Worm (Caenorhabditis elegans) whole organism, L2 larva: ENCODE measurements around the gene hrg-4.
A peak's percentile ranks its signal among the peaks of the same experiment; 100 is the strongest.

ENCODE experiments used
- C34F6.9 ChIP-seq: fragments of 150-350 bp; optimal IDR thresholded peaks from 2 replicates; lab custom pipeline; 2014; ENCODE audit warnings: missing biosample characterization, missing genetic modification characterization
- F13H6.1 ChIP-seq: sonication (generic microtip); optimal IDR thresholded peaks from 2 replicates; lab custom pipeline; 2016; ENCODE audit warnings: missing genetic modification characterization, missing compliant biosample characterization
- Y55F3AM.14 ChIP-seq: fragments of 200-800 bp; sonication (Bioruptor generic); optimal IDR thresholded peaks from 2 replicates; lab custom pipeline; 2018; ENCODE audit warnings: mild to moderate bottlenecking, missing genetic modification characterization, missing compliant biosample characterization
- ZK546.5 ChIP-seq: sonication (generic microtip); optimal IDR thresholded peaks from 2 replicates; lab custom pipeline; 2017; ENCODE audit warnings: missing biosample characterization, missing genetic modification characterization
- alr-1 ChIP-seq: fragments of 150-350 bp; optimal IDR thresholded peaks from 2 replicates; lab custom pipeline; 2014; ENCODE audit warnings: missing biosample characterization, missing genetic modification characterization
- aly-2 ChIP-seq: fragments of 150-350 bp; optimal IDR thresholded peaks from 2 replicates; lab custom pipeline; 2014; ENCODE audit warnings: missing biosample characterization, missing genetic modification characterization
- ama-1 ChIP-seq: fragments of 150-350 bp; optimal IDR thresholded peaks from 2 replicates; lab custom pipeline; 2018; ENCODE audit warnings: inconsistent platforms
- ceh-16 ChIP-seq: fragments of 150-350 bp; optimal IDR thresholded peaks from 2 replicates; lab custom pipeline; 2014; ENCODE audit warnings: missing biosample characterization, missing genetic modification characterization
- ceh-82 ChIP-seq: fragments of 150-350 bp; optimal IDR thresholded peaks from 2 replicates; lab custom pipeline; 2014; ENCODE audit warnings: missing biosample characterization, missing genetic modification characterization
- crh-2 ChIP-seq: sonication (generic microtip); optimal IDR thresholded peaks from 2 replicates; lab custom pipeline; 2017; ENCODE audit warnings: missing biosample characterization, missing genetic modification characterization
- dmd-4 ChIP-seq: sonication (generic microtip); optimal IDR thresholded peaks from 2 replicates; lab custom pipeline; 2017; ENCODE audit warnings: missing biosample characterization, missing genetic modification characterization
- egl-27 ChIP-seq: sonication (generic microtip); optimal IDR thresholded peaks from 3 replicates; lab custom pipeline; 2017; ENCODE audit warnings: missing biosample characterization, missing genetic modification reagents, missing genetic modification characterization
- elt-1 ChIP-seq: fragments of 150-350 bp; optimal IDR thresholded peaks from 2 replicates; lab custom pipeline; 2014; ENCODE audit warnings: missing biosample characterization, missing genetic modification characterization
- fos-1 ChIP-seq: fragments of 150-350 bp; optimal IDR thresholded peaks from 2 replicates; lab custom pipeline; 2014; ENCODE audit warnings: missing biosample characterization, missing genetic modification characterization
- lin-11 ChIP-seq: fragments of 150-350 bp; sonication (generic microtip); optimal IDR thresholded peaks from 2 replicates; lab custom pipeline; 2014; ENCODE audit warnings: missing biosample characterization, missing genetic modification characterization, inconsistent platforms, mixed read lengths
- lsy-2 ChIP-seq, 2 experiments: fragments of 150-350 bp in 1 of 2; sonication (generic microtip) in 1 of 2; optimal IDR thresholded peaks; 2 replicates each; lab custom pipeline; 2014 to 2017; ENCODE audit warnings: missing biosample characterization in 2 of 2, missing genetic modification characterization in 2 of 2
- mbf-1 ChIP-seq: sonication (generic microtip); optimal IDR thresholded peaks from 2 replicates; lab custom pipeline; 2017; ENCODE audit warnings: missing biosample characterization, missing genetic modification characterization
- mdl-1 ChIP-seq, 2 experiments: fragments of 150-350 bp in 1 of 2; sonication (generic microtip) in 1 of 2; optimal IDR thresholded peaks; 2 replicates each; lab custom pipeline; 2017; ENCODE audit warnings: missing biosample characterization in 2 of 2, missing genetic modification characterization in 2 of 2
- nhr-10 ChIP-seq: sonication (generic microtip); optimal IDR thresholded peaks from 2 replicates; lab custom pipeline; 2017; ENCODE audit warnings: missing biosample characterization, missing genetic modification characterization
- nhr-12 ChIP-seq: fragments of 150-350 bp; optimal IDR thresholded peaks from 2 replicates; lab custom pipeline; 2014; ENCODE audit warnings: missing biosample characterization, missing genetic modification characterization
- nhr-129 ChIP-seq: fragments of 150-350 bp; optimal IDR thresholded peaks from 2 replicates; lab custom pipeline; 2014; ENCODE audit warnings: missing biosample characterization, missing genetic modification characterization
- nhr-21 ChIP-seq: fragments of 150-350 bp; optimal IDR thresholded peaks from 2 replicates; lab custom pipeline; 2014; ENCODE audit warnings: missing biosample characterization, missing genetic modification characterization
- nhr-237 ChIP-seq: fragments of 150-350 bp; optimal IDR thresholded peaks from 2 replicates; lab custom pipeline; 2014; ENCODE audit warnings: missing biosample characterization, missing genetic modification characterization
- nhr-25 ChIP-seq: fragments of 150-350 bp; sonication (generic microtip); optimal IDR thresholded peaks from 3 replicates; lab custom pipeline; 2014; ENCODE audit warnings: missing biosample characterization, missing genetic modification characterization
- peb-1 ChIP-seq: fragments of 150-350 bp; optimal IDR thresholded peaks from 2 replicates; lab custom pipeline; 2014; ENCODE audit warnings: missing biosample characterization, missing genetic modification characterization
- sem-4 ChIP-seq: fragments of 150-350 bp; optimal IDR thresholded peaks from 2 replicates; lab custom pipeline; 2014; ENCODE audit warnings: missing biosample characterization, missing genetic modification reagents, missing genetic modification characterization
- skn-1 ChIP-seq: sonication (generic microtip); optimal IDR thresholded peaks from 2 replicates; lab custom pipeline; 2017; ENCODE audit warnings: missing biosample characterization, missing genetic modification characterization
- sma-3 ChIP-seq: sonication (generic microtip); optimal IDR thresholded peaks from 2 replicates; lab custom pipeline; 2016; ENCODE audit warnings: missing genetic modification reagents, missing genetic modification characterization, missing compliant biosample characterization
- sma-9 ChIP-seq, 2 experiments: fragments of 150-350 bp in 1 of 2; sonication (generic microtip) in 1 of 2; optimal IDR thresholded peaks; 2 replicates each; lab custom pipeline; 2014 to 2016; ENCODE audit warnings: missing genetic modification characterization in 2 of 2, mild to moderate bottlenecking in 1 of 2, missing biosample characterization in 1 of 2, missing compliant biosample characterization in 1 of 2, missing genetic modification reagents in 1 of 2, moderate library complexity in 1 of 2
- snpc-4 ChIP-seq: fragments of 150-350 bp; optimal IDR thresholded peaks from 2 replicates; lab custom pipeline; 2014; ENCODE audit warnings: missing biosample characterization, missing genetic modification characterization
- unc-55 ChIP-seq: fragments of 150-350 bp; sonication (generic microtip); optimal IDR thresholded peaks from 3 replicates; lab custom pipeline; 2014; ENCODE audit warnings: missing biosample characterization, missing genetic modification reagents, missing genetic modification characterization
- unc-62 ChIP-seq: fragments of 150-350 bp; optimal IDR thresholded peaks from 2 replicates; lab custom pipeline; 2014; ENCODE audit warnings: missing biosample characterization, missing genetic modification reagents, missing genetic modification characterization
- zag-1 ChIP-seq: fragments of 150-350 bp; optimal IDR thresholded peaks from 2 replicates; lab custom pipeline; 2014; ENCODE audit warnings: missing biosample characterization, missing genetic modification characterization
- ztf-1 ChIP-seq: fragments of 200-800 bp; sonication (Bioruptor generic); conservative IDR thresholded peaks from 2 replicates; pipeline ENCODE4 v1.3.6; 2022; ENCODE audit warnings: missing genetic modification characterization, missing compliant biosample characterization
- ztf-4 ChIP-seq: fragments of 150-350 bp; optimal IDR thresholded peaks from 2 replicates; lab custom pipeline; 2014; ENCODE audit warnings: missing biosample characterization, missing genetic modification characterization

The hrg-4 gene

DNA sequence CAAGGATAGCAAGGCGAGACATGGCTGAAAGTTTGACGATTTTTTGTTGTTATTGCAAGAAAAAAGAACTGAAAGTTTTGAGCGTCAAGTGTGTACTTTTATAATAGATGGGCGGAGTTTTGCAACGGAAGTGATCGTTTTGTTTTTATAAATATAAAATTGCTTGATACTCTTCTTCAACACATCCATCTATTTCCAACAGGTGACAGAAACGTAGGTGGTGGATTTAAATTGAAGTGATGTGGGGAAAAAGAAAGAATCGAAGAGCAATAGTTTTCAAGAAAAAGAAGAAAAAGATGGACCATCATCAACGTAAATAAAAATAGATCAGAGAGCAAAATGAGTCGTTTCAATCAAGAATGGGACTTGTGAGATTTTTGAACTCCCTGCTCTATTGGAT is 36.2 kb upstream of the hrg-4 start, which contains the start of gene ttr-17 (continued):
- TF ChIP-seq snpc-4 (no peak), aly-2 (tag; lab: Kevin White, UChicago) (no peak), sem-4 (tag; lab: Kevin White, UChicago) (no peak), skn-1 (tag; lab: Kevin White, UChicago) (no peak), fos-1 (tag; lab: Kevin White, UChicago) (no peak), ceh-16 (no peak), nhr-12 (no peak), sma-9 (GFP tag; optimal IDR thresholded peaks at IDR 0.05; lab: Kevin White, UChicago) (peak; percentile 50), sma-9 (tag; optimal IDR thresholded peaks at IDR 0.05; lab: Kevin White, UChicago) (no peak), ztf-4 (tag; lab: Kevin White, UChicago) (no peak), C34F6.9 (peak; percentile 7)

DNA sequence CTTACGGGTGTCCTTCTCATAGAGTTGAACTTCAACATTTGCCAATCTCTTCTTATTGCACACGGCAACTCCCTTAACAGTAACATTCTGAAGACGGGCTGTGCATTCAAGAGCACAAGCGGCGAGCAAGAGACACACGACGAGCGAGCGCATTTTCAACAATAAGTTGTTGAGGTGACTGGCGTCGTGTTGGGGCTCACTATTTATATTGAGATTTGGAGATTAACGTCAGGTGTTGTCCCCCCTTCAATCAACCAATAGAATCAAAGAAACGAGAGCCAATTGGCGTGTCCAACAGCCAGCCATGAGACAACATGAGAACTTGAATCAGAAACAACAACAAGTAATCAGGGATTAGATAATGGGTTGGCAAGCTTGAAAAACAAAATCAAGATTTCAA is 33.2 kb upstream of the hrg-4 start, which contains the start of gene ttr-16:
TSS of gene ttr-16 (minus strand) at position 176 of the 400 bp plus-strand sequence.
- TF ChIP-seq unc-55 (GFP tag; lab: Kevin White, UChicago) (no peak), lsy-2 (tag; optimal IDR thresholded peaks at IDR 0.05; lab: Kevin White, UChicago) (peak in 1 of 2 experiments; percentile 49), nhr-129 (tag; lab: Kevin White, UChicago) (peak; percentile 64), zag-1 (tag; lab: Kevin White, UChicago) (no peak), sma-3 (GFP tag; lab: Kevin White, UChicago) (no peak), sma-9 (GFP tag; optimal IDR thresholded peaks at IDR 0.05; lab: Kevin White, UChicago) (peak; percentile 32), sma-9 (tag; optimal IDR thresholded peaks at IDR 0.05; lab: Kevin White, UChicago) (no peak), alr-1 (tag; lab: Kevin White, UChicago) (no peak), mbf-1 (tag; lab: Kevin White, UChicago) (no peak), unc-62 (GFP tag; lab: Kevin White, UChicago) (no peak), lin-11 (tag; lab: Kevin White, UChicago) (no peak), ama-1 (lab: Kevin White, UChicago) (peak; percentile 86), F13H6.1 (tag; lab: Kevin White, UChicago) (peak; percentile 20), nhr-10 (no peak), C34F6.9 (peak; percentile 20)

DNA sequence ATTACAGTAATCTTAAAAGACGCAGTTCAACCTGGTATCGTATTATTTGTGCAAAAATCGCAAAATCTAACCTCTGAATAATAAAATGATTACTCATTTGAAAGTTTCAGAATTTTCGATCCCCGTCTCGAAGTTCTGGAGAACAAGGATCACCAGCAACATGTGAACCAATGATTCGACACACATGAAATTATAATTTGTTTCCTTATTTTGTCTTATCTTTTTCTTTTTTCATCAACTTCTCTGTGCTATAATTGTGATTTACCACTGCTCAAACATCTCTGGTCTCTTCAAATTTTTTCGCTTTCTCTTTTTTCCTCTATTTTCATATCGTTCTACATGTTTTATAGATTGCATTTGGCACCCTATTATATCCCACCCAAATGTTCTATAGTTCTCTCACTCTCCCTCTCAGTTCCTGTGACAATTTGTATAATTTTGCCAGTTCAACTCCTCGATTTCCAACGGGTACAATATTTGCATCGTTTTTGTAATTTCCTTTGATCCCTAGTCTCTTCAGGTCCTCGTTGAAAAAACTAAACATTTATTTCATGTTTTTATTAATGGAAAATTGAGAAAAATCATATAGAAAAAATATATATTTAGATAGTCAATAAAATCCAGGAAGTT is 32.3 kb upstream of the hrg-4 start:
- TF ChIP-seq F13H6.1 (tag; lab: Kevin White, UChicago) = no peak
- TF ChIP-seq lsy-2 (tag; optimal IDR thresholded peaks at IDR 0.05; lab: Kevin White, UChicago) = peak in 1 of 2 experiments; percentile 58

DNA sequence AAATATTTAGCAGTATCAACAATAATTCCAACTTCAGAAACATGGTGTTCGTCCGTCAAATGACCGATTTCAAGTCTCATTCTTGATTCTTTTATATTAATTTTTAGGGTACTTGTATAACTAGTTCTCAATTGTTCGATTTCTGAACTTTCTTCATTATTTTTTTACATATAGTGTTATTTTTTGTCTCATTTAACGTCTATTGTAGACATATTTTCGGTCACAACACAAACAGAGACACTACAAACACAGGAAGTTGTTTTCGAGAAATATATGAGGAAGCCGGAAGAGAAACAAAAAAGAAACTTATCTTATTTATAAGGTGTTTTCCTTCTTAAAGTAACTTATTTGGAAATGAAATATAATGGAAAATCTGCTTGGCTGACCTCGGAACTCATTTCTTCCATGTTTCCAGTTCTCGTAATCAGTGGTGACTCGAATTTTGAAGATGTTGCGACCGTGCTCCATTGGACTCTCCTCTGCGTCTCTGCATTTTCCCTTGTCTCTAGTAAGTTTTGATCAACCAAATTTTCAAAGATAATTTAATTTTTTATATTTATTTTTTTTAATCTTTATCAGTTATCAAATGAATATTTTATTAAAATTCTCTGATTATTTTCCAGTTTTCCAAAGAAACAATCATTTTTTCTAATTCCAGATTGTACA is 23.0 kb upstream of the hrg-4 start, which contains the start of the genes F36H1.12 and lin-3:
TSS of gene F36H1.12 (minus strand) at position 51 of the 666 bp plus-strand sequence.
TSS of gene lin-3 (plus strand) at position 657 of the 666 bp plus-strand sequence.
- TF ChIP-seq skn-1 (tag; lab: Kevin White, UChicago) (no peak), ztf-1 (GFP tag; lab: Robert Waterston, UW) (no peak), elt-1 (tag; lab: Kevin White, UChicago) (no peak), fos-1 (tag; lab: Kevin White, UChicago) (no peak), ceh-82 (tag; lab: Kevin White, UChicago) (no peak), nhr-237 (tag; lab: Kevin White, UChicago) (no peak), sma-9 (GFP tag; optimal IDR thresholded peaks at IDR 0.05; lab: Kevin White, UChicago) (no peak), sma-9 (tag; optimal IDR thresholded peaks at IDR 0.05; lab: Kevin White, UChicago) (no peak), sem-4 (tag; lab: Kevin White, UChicago) (no peak), crh-2 (tag; lab: Kevin White, UChicago) (no peak), ceh-16 (no peak), lin-11 (tag; lab: Kevin White, UChicago) (no peak), mbf-1 (tag; lab: Kevin White, UChicago) (no peak), mdl-1 (tag; optimal IDR thresholded peaks at IDR 0.05; lab: Kevin White, UChicago) (no peak), F13H6.1 (tag; lab: Kevin White, UChicago) (no peak)

DNA sequence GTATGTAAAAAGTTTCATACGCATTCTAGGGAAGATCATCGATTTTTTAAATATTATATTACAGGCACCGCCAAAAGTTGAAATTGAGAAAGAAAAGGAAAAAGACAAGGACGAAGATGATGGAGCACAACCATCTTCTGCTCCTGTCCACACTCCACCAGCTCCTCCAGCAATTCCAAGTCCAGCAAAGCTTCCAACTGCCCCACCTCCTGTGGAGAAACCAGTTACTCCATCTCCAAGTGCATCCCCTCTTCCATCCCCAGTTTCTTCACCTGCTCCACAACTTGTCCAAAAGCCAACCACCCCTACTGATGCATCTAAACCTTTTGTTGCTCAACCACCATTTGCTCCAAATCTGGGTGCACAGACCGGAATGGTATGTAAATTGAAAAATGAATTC is 21.2 kb upstream of the hrg-4 start:
- TF ChIP-seq dmd-4 (tag; lab: Kevin White, UChicago) (no peak), peb-1 (tag; lab: Kevin White, UChicago) (no peak), nhr-10 (no peak), lin-11 (tag; lab: Kevin White, UChicago) (no peak), nhr-25 (tag; lab: Kevin White, UChicago) (no peak), egl-27 (no peak), F13H6.1 (tag; lab: Kevin White, UChicago) (no peak), elt-1 (tag; lab: Kevin White, UChicago) (no peak), nhr-129 (tag; lab: Kevin White, UChicago) (no peak), skn-1 (tag; lab: Kevin White, UChicago) (no peak), ZK546.5 (no peak), fos-1 (tag; lab: Kevin White, UChicago) (no peak), alr-1 (tag; lab: Kevin White, UChicago) (no peak), Y55F3AM.14 (no peak), snpc-4 (no peak), C34F6.9 (no peak), nhr-21 (no peak)
